Fruit fly (Drosophila melanogaster) whole organism, embryonic: Measurements from ENCODE around the gene Sbf.

ENCODE experiments used
- Atf3 ChIP-seq: fragments of 200-800 bp; sonication (Bioruptor generic); optimal IDR thresholded peaks from 3 replicates; lab custom pipeline; 2016; ENCODE audit warnings: missing biosample characterization, missing genetic modification characterization
- Atf6 ChIP-seq: fragments of 200-800 bp; sonication (Bioruptor generic); IDR thresholded peaks from 2 replicates; pipeline ENCODE4 v1.3.6; 2022; ENCODE audit warnings: missing biosample characterization, missing genetic modification characterization
- Awh ChIP-seq: fragments of 200-800 bp; sonication (Bioruptor generic); IDR thresholded peaks from 2 replicates; pipeline ENCODE4, ENCODE4 v1.3.6; 2022; ENCODE audit warnings: missing biosample characterization, missing genetic modification characterization
- Bdp1 ChIP-seq: fragments of 200-800 bp; sonication (Bioruptor generic); optimal IDR thresholded peaks from 3 replicates; lab custom pipeline; 2016; ENCODE audit warnings: missing biosample characterization, missing genetic modification characterization
- CG10274 ChIP-seq: fragments of 200-800 bp; sonication (Bioruptor generic); optimal IDR thresholded peaks from 3 replicates; lab custom pipeline; 2017; ENCODE audit warnings: missing biosample characterization, mild to moderate bottlenecking, missing genetic modification characterization
- CG11696 ChIP-seq: fragments of 200-800 bp; sonication (Bioruptor generic); IDR thresholded peaks from 2 replicates; pipeline ENCODE4 v1.3.6; 2022; ENCODE audit warnings: missing biosample characterization, missing genetic modification characterization
- CG12236 ChIP-seq: fragments of 200-800 bp; sonication (Bioruptor generic); optimal IDR thresholded peaks from 2 replicates; lab custom pipeline; 2016; ENCODE audit warnings: missing biosample characterization, missing genetic modification characterization
- CG1647 ChIP-seq: fragments of 200-800 bp; sonication (Bioruptor generic); optimal IDR thresholded peaks from 3 replicates; lab custom pipeline; 2016; ENCODE audit warnings: missing biosample characterization, missing genetic modification characterization
- CG17912 ChIP-seq: fragments of 200-800 bp; sonication (Bioruptor generic); optimal IDR thresholded peaks from 2 replicates; lab custom pipeline; 2018; ENCODE audit warnings: missing biosample characterization, mild to moderate bottlenecking, missing genetic modification characterization
- CG2712 ChIP-seq: fragments of 200-800 bp; optimal IDR thresholded peaks from 3 replicates; lab custom pipeline; 2019; ENCODE audit warnings: missing biosample characterization, mild to moderate bottlenecking, missing genetic modification characterization, moderate library complexity
- CG31388 ChIP-seq: fragments of 200-800 bp; sonication (Bioruptor generic); optimal IDR thresholded peaks from 2 replicates; lab custom pipeline; 2016; ENCODE audit warnings: missing biosample characterization, missing genetic modification characterization
- CG3407 ChIP-seq: fragments of 200-800 bp; sonication (Bioruptor generic); optimal IDR thresholded peaks from 2 replicates; lab custom pipeline; 2018; ENCODE audit warnings: missing biosample characterization, mild to moderate bottlenecking, missing genetic modification characterization
- CG34376 ChIP-seq: fragments of 200-800 bp; sonication (Bioruptor generic); optimal IDR thresholded peaks from 2 replicates; lab custom pipeline; 2018; ENCODE audit warnings: missing biosample characterization, mild to moderate bottlenecking, missing genetic modification characterization
- CG3995 ChIP-seq: fragments of 200-800 bp; sonication (Bioruptor generic); optimal IDR thresholded peaks from 3 replicates; lab custom pipeline; 2016; ENCODE audit warnings: missing biosample characterization, missing genetic modification characterization
- CG4404 ChIP-seq: fragments of 200-800 bp; sonication (Bioruptor generic); IDR thresholded peaks from 2 replicates; pipeline ENCODE4 v1.3.6; 2022; ENCODE audit warnings: missing biosample characterization, missing genetic modification characterization
- CG4730 ChIP-seq: fragments of 200-800 bp; sonication (Bioruptor generic); IDR thresholded peaks from 2 replicates; pipeline ENCODE4 v1.3.6; 2022; ENCODE audit warnings: missing biosample characterization, missing genetic modification characterization
- CG7556 ChIP-seq: fragments of 200-800 bp; sonication (Bioruptor generic); optimal IDR thresholded peaks from 2 replicates; lab custom pipeline; 2017; ENCODE audit warnings: missing biosample characterization, mild to moderate bottlenecking, missing genetic modification characterization
- CG8478 ChIP-seq: fragments of >200 bp; optimal IDR thresholded peaks from 2 replicates; lab custom pipeline; 2018
- CG8944 ChIP-seq: fragments of 200-800 bp; sonication (Bioruptor generic); optimal IDR thresholded peaks from 3 replicates; lab custom pipeline; 2016; ENCODE audit warnings: missing biosample characterization, missing genetic modification characterization
- CG9932 ChIP-seq: fragments of 200-800 bp; sonication (Bioruptor generic); IDR thresholded peaks from 2 replicates; pipeline ENCODE4 v1.3.6; 2022; ENCODE audit warnings: missing biosample characterization, missing genetic modification characterization
- D ChIP-seq, 2 experiments: fragments of 200-800 bp in 1 of 2; fragments of >200 bp in 1 of 2; sonication (Bioruptor generic) in 1 of 2; optimal IDR thresholded peaks; 2 replicates in 1 of 2; 3 replicates in 1 of 2; lab custom pipeline; 2017; ENCODE audit warnings: mild to moderate bottlenecking in 1 of 2, missing biosample characterization in 1 of 2, missing genetic modification characterization in 1 of 2, missing genetic modification reagents in 1 of 2
- Fer2 ChIP-seq: fragments of 200-800 bp; sonication (Bioruptor generic); optimal IDR thresholded peaks from 2 replicates; lab custom pipeline; 2018; ENCODE audit warnings: missing biosample characterization, mild to moderate bottlenecking, missing genetic modification characterization, moderate library complexity
- HLH3B ChIP-seq: fragments of 200-800 bp; sonication (Bioruptor generic); IDR thresholded peaks from 2 replicates; pipeline ENCODE4 v1.3.6; 2022; ENCODE audit warnings: missing biosample characterization, missing genetic modification characterization
- HLHmδ ChIP-seq: fragments of 200-800 bp; sonication (Bioruptor generic); optimal IDR thresholded peaks from 2 replicates; lab custom pipeline; 2018; ENCODE audit warnings: missing biosample characterization, mild to moderate bottlenecking, missing genetic modification characterization, moderate library complexity
- Hr51 ChIP-seq, 2 experiments: fragments of 200-800 bp; sonication (Bioruptor generic); optimal IDR thresholded peaks; 2 replicates in 1 of 2; 3 replicates in 1 of 2; lab custom pipeline; 2016 to 2018; ENCODE audit warnings: missing biosample characterization in 2 of 2, missing genetic modification characterization in 2 of 2, mild to moderate bottlenecking in 1 of 2, moderate library complexity in 1 of 2
- Hr78 ChIP-seq, 2 experiments: fragments of 200-800 bp in 1 of 2; fragments of >200 bp in 1 of 2; sonication (Bioruptor generic) in 1 of 2; optimal IDR thresholded peaks; 2 replicates each; lab custom pipeline; 2017 to 2019; ENCODE audit warnings: missing biosample characterization in 2 of 2, missing genetic modification characterization in 2 of 2, mild to moderate bottlenecking in 1 of 2, moderate library complexity in 1 of 2
- Lpt ChIP-seq: fragments of >200 bp; optimal IDR thresholded peaks from 2 replicates; lab custom pipeline; 2018; ENCODE audit warnings: missing biosample characterization, missing genetic modification characterization
- Nf-YB ChIP-seq: fragments of 200-800 bp; sonication (Bioruptor generic); optimal IDR thresholded peaks from 3 replicates; lab custom pipeline; 2019; ENCODE audit warnings: missing biosample characterization, mild to moderate bottlenecking, missing genetic modification characterization, moderate library complexity
- Oli ChIP-seq: fragments of 200-800 bp; sonication (Bioruptor generic); optimal IDR thresholded peaks from 2 replicates; lab custom pipeline; 2018; ENCODE audit warnings: missing biosample characterization, mild to moderate bottlenecking, missing genetic modification characterization, moderate library complexity
- Optix ChIP-seq: fragments of 200-800 bp; sonication (Bioruptor generic); IDR thresholded peaks from 3 replicates; pipeline ENCODE4 v1.3.6; 2022; ENCODE audit warnings: missing biosample characterization, missing genetic modification characterization
- Ravus ChIP-seq: fragments of 200-800 bp; sonication (Bioruptor generic); IDR thresholded peaks from 2 replicates; pipeline ENCODE4 v1.3.6; 2022; ENCODE audit warnings: missing biosample characterization, missing genetic modification characterization
- Six4 ChIP-seq: fragments of 200-800 bp; sonication (Bioruptor generic); optimal IDR thresholded peaks from 2 replicates; lab custom pipeline; 2016; ENCODE audit warnings: missing biosample characterization, missing genetic modification characterization
- Sox102F ChIP-seq: fragments of 200-800 bp; sonication (Bioruptor generic); optimal IDR thresholded peaks from 2 replicates; lab custom pipeline; 2018; ENCODE audit warnings: missing biosample characterization, mild to moderate bottlenecking, missing genetic modification characterization, moderate library complexity
- Sry-β ChIP-seq: fragments of 200-800 bp; sonication (Bioruptor generic); optimal IDR thresholded peaks from 2 replicates; lab custom pipeline; 2018; ENCODE audit warnings: missing biosample characterization, mild to moderate bottlenecking, missing genetic modification characterization, moderate library complexity
- Tbp ChIP-seq: fragments of >200 bp; optimal IDR thresholded peaks from 2 replicates; lab custom pipeline; 2018; ENCODE audit warnings: missing biosample characterization, missing genetic modification characterization
- Usf ChIP-seq: fragments of 200-800 bp; sonication (Bioruptor generic); optimal IDR thresholded peaks from 2 replicates; lab custom pipeline; 2017; ENCODE audit warnings: missing genotype, missing biosample characterization, missing genetic modification characterization
- bigmax ChIP-seq: fragments of 200-800 bp; sonication (Bioruptor generic); optimal IDR thresholded peaks from 2 replicates; lab custom pipeline; 2018; ENCODE audit warnings: missing biosample characterization, mild to moderate bottlenecking, missing genetic modification characterization
- br ChIP-seq: fragments of >200 bp; optimal IDR thresholded peaks from 2 replicates; lab custom pipeline; 2017
- cato ChIP-seq: fragments of 200-800 bp; sonication (Bioruptor generic); optimal IDR thresholded peaks from 2 replicates; lab custom pipeline; 2016; ENCODE audit warnings: missing biosample characterization, missing genetic modification characterization, borderline replicate concordance
- croc ChIP-seq: fragments of 200-800 bp; sonication (Bioruptor generic); conservative IDR thresholded peaks from 3 replicates; pipeline ENCODE4 v1.3.6; 2022; ENCODE audit warnings: missing biosample characterization, missing genetic modification characterization
- fru ChIP-seq: fragments of >200 bp; optimal IDR thresholded peaks from 2 replicates; lab custom pipeline; 2017
- grau ChIP-seq: fragments of 200-800 bp; optimal IDR thresholded peaks from 3 replicates; lab custom pipeline; 2019; ENCODE audit warnings: missing biosample characterization, mild to moderate bottlenecking, missing genetic modification characterization, moderate library complexity
- grn ChIP-seq: fragments of 200-800 bp; sonication (Bioruptor generic); optimal IDR thresholded peaks from 3 replicates; lab custom pipeline; 2017; ENCODE audit warnings: missing biosample characterization, missing genetic modification characterization
- ham ChIP-seq: fragments of 200-800 bp; sonication (Bioruptor generic); IDR thresholded peaks from 2 replicates; pipeline ENCODE4 v1.3.6; 2022; ENCODE audit warnings: missing biosample characterization, missing genetic modification characterization
- lov ChIP-seq, 2 experiments: fragments of 200-800 bp in 1 of 2; fragments of >200 bp in 1 of 2; sonication (Bioruptor generic) in 1 of 2; IDR thresholded peaks in 1 of 2; optimal IDR thresholded peaks in 1 of 2; 2 replicates in 1 of 2; 3 replicates in 1 of 2; pipeline versions ENCODE4 v1.3.6 to Lab custom; 2017 to 2022; ENCODE audit warnings: missing biosample characterization in 1 of 2, missing genetic modification characterization in 1 of 2
- onecut ChIP-seq: fragments of 200-800 bp; sonication (Bioruptor generic); IDR thresholded peaks from 2 replicates; pipeline ENCODE4 v1.3.6; 2022; ENCODE audit warnings: missing biosample characterization, missing genetic modification characterization
- pfk ChIP-seq: fragments of 200-800 bp; sonication (Bioruptor generic); optimal IDR thresholded peaks from 2 replicates; lab custom pipeline; 2018; ENCODE audit warnings: missing biosample characterization, mild to moderate bottlenecking, missing genetic modification characterization, moderate library complexity
- pho ChIP-seq: fragments of 200-800 bp; sonication (Bioruptor generic); optimal IDR thresholded peaks from 2 replicates; lab custom pipeline; 2016; ENCODE audit warnings: missing biosample characterization, missing genetic modification characterization
- pita ChIP-seq: fragments of 200-800 bp; sonication (Bioruptor generic); optimal IDR thresholded peaks from 2 replicates; lab custom pipeline; 2017; ENCODE audit warnings: missing biosample characterization, mild to moderate bottlenecking, missing genetic modification characterization
- psq ChIP-seq: fragments of 200-800 bp; sonication (Bioruptor generic); optimal IDR thresholded peaks from 2 replicates; lab custom pipeline; 2017; ENCODE audit warnings: missing biosample characterization, missing genetic modification characterization
- ro ChIP-seq: fragments of 200-800 bp; sonication (Bioruptor generic); IDR thresholded peaks from 2 replicates; pipeline ENCODE4 v1.3.6; 2022; ENCODE audit warnings: missing biosample characterization, missing genetic modification characterization
- vnd ChIP-seq: fragments of 200-800 bp; sonication (Bioruptor generic); IDR thresholded peaks from 3 replicates; pipeline ENCODE4 v1.3.6; 2022; ENCODE audit warnings: missing biosample characterization, missing genetic modification characterization; ENCODE audit not compliant: partially characterized antibody

Sbf gene

dm6 chr3R:11809620-11810019, 12.9 kb upstream of the Sbf start (continued):
- TF ChIP-seq Optix (GFP tag; lab: Robert Waterston, UW) (no peak), pita (GFP tag; lab: Kevin White, UChicago) (no peak), lov (optimal IDR thresholded peaks at IDR 0.05; lab: Kevin White, UChicago) (no peak), lov (GFP tag; IDR thresholded peaks at IDR 0.05; lab: Robert Waterston, UW) (no peak), CG34376 (GFP tag; lab: Kevin White, UChicago) (peak; percentile 71), vnd (GFP tag; lab: Robert Waterston, UW) (no peak), Six4 (GFP tag; lab: Kevin White, UChicago) (no peak), CG17912 (GFP tag; lab: Kevin White, UChicago) (no peak), ro (no peak), Oli (peak; percentile 66), CG7556 (GFP tag; lab: Kevin White, UChicago) (no peak), Ravus (GFP tag; lab: Robert Waterston, UW) (no peak), Nf-YB (GFP tag; lab: Kevin White, UChicago) (peak; percentile 69), CG1647 (no peak), psq (GFP tag; lab: Kevin White, UChicago) (no peak), cato (no peak), Usf (GFP tag; lab: Kevin White, UChicago) (no peak), Awh (GFP tag; lab: Robert Waterston, UW) (no peak), CG3407 (peak; percentile 9), grau (peak; percentile 51), ham (no peak), CG8478 (lab: Kevin White, UChicago) (no peak), Atf6 (peak; percentile 61; the same call in 1 of the 2 replicates), Fer2 (tag; lab: Kevin White, UChicago) (peak; percentile 67), CG4404 (no peak), HLH3B (no peak), grn (GFP tag; lab: Kevin White, UChicago) (no peak), CG10274 (no peak), CG8944 (GFP tag; lab: Kevin White, UChicago) (no peak), CG31388 (no peak), CG2712 (tag; lab: Kevin White, UChicago) (peak; percentile 41), Hr78 (GFP tag; optimal IDR thresholded peaks at IDR 0.05; lab: Kevin White, UChicago) (peak in 1 of 2 experiments; percentile 30), br (lab: Kevin White, UChicago) (no peak), Bdp1 (GFP tag; lab: Kevin White, UChicago) (no peak), bigmax (GFP tag; lab: Kevin White, UChicago) (no peak), pho (GFP tag; lab: Kevin White, UChicago) (no peak), croc (no peak), Hr51 (GFP tag; optimal IDR thresholded peaks at IDR 0.05; lab: Kevin White, UChicago) (peak in 1 of 2 experiments; percentile 75), D (optimal IDR thresholded peaks at IDR 0.05; lab: Kevin White, UChicago) (no peak), D (GFP tag; optimal IDR thresholded peaks at IDR 0.05; lab: Kevin White, UChicago) (no peak), Lpt (GFP tag; lab: Kevin White, UChicago) (no peak), fru (lab: Kevin White, UChicago) (no peak), CG4730 (no peak), CG11696 (0 out of 2 replicates have a peak, but pooled peaks have one; percentile 18), CG9932 (no peak), Tbp (GFP tag; lab: Kevin White, UChicago) (no peak), HLHmδ (GFP tag; lab: Kevin White, UChicago) (no peak), CG12236 (GFP tag; lab: Kevin White, UChicago) (no peak), onecut (GFP tag; lab: Robert Waterston, UW) (peak; percentile 31; the same call in 1 of the 2 replicates), CG3995 (GFP tag; lab: Kevin White, UChicago) (no peak), Sox102F (GFP tag; lab: Kevin White, UChicago) (peak; percentile 41), Atf3 (GFP tag; lab: Kevin White, UChicago) (no peak), Sry-β (peak; percentile 25), pfk (peak; percentile 8)
